Worm (Caenorhabditis elegans) whole organism, midembryonic: Measurements from ENCODE around the gene srab-24.

ENCODE experiments used
- T22C8.4 ChIP-seq: fragments of 200-800 bp; sonication (Bioruptor generic); IDR thresholded peaks from 2 replicates; pipeline ENCODE4 v1.3.6; 2022; ENCODE audit warnings: missing genetic modification characterization, missing compliant biosample characterization
- cog-1 ChIP-seq: sonication (generic microtip); optimal IDR thresholded peaks from 2 replicates; lab custom pipeline; 2016; ENCODE audit warnings: missing genetic modification characterization, missing compliant biosample characterization
- flt-1 ChIP-seq: fragments of 200-800 bp; sonication (Bioruptor generic); IDR thresholded peaks from 2 replicates; pipeline ENCODE4 v1.3.6; 2022; ENCODE audit warnings: missing genetic modification characterization, missing compliant biosample characterization
- klf-2 ChIP-seq: fragments of 200-800 bp; sonication (Bioruptor generic); conservative IDR thresholded peaks from 2 replicates; pipeline ENCODE4 v1.3.6; 2022; ENCODE audit warnings: missing genetic modification reagents, missing genetic modification characterization, missing compliant biosample characterization
- med-1 ChIP-seq: sonication (generic microtip); optimal IDR thresholded peaks from 2 replicates; lab custom pipeline; 2017; ENCODE audit warnings: missing genetic modification characterization, mild to moderate bottlenecking, missing compliant biosample characterization, antibody characterized with exemption, missing genetic modification reagents; ENCODE audit not compliant: insufficient read depth
- ref-1 ChIP-seq: fragments of 200-800 bp; sonication (Bioruptor generic); conservative IDR thresholded peaks from 2 replicates; pipeline ENCODE4 v1.3.6; 2022; ENCODE audit warnings: missing genetic modification reagents, missing genetic modification characterization, missing compliant biosample characterization
- tab-1 ChIP-seq: fragments of 200-800 bp; sonication (Bioruptor generic); IDR thresholded peaks from 2 replicates; pipeline ENCODE4 v1.3.6; 2022; ENCODE audit warnings: missing genetic modification characterization, missing compliant biosample characterization
- ztf-23 ChIP-seq: fragments of 200-800 bp; sonication (Bioruptor generic); IDR thresholded peaks from 2 replicates; pipeline ENCODE4 v1.3.6; 2022; ENCODE audit warnings: missing genetic modification reagents, missing genetic modification characterization, missing compliant biosample characterization
- ztf-29 ChIP-seq: fragments of 200-800 bp; sonication (Bioruptor generic); IDR thresholded peaks from 2 replicates; pipeline ENCODE4 v1.3.6; 2022; ENCODE audit warnings: missing genetic modification reagents, missing genetic modification characterization, missing compliant biosample characterization

srab-24 gene

DNA sequence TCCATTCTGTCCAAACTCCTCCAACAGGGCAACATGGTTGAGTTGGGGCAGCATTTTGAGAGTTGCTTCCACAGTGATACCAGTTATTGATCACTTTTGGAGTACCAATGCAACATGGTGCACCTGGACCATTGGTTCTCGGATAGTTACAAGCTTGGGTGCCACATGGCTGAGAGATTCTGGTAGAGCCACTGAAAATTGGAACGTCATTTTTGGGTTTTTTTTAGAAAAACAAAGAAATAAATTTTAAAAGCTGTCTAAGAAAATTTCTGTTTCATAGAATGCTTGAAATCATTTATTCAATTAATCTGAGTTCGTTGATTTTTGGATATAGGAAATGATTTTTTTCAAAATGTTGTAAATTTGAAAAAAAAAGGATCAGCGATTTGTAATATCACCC is 22.9 kb downstream of the srab-24 start:
- TF ChIP-seq ref-1 (GFP tag; lab: Robert Waterston, UW), result no peak
- no peak for TF ChIP-seq flt-1 (GFP tag; lab: Robert Waterston, UW)
- no peak for TF ChIP-seq ztf-23 (GFP tag; lab: Robert Waterston, UW)
- TF ChIP-seq ztf-29 (GFP tag; lab: Robert Waterston, UW), result no peak
- TF ChIP-seq tab-1 (GFP tag; lab: Robert Waterston, UW), result no peak
- TF ChIP-seq med-1, result no peak
- TF ChIP-seq cog-1 (tag; lab: Kevin White, UChicago), result no peak
- TF ChIP-seq T22C8.4 (GFP tag; lab: Robert Waterston, UW), result no peak
- no peak for TF ChIP-seq klf-2 (GFP tag; lab: Robert Waterston, UW)

DNA sequence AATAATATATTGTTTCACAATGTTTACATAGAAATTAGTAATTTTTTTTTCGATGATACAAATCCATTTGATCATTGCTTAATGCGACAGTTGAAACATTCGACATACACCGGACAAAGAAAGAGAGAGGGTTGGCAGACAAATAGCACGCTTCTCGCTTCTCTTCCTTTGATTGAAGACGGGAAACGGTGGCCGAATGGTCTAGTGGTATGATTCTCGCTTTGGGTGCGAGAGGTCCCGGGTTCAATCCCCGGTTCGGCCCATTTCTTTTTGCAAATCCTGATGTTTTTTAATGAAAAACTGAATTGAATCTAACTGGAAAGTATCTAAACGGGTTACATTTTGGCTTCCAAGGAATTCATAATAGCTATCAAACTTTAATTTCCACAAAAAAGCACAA is 25.1 kb downstream of the srab-24 start:
- TF ChIP-seq ref-1 (GFP tag; lab: Robert Waterston, UW) (0 out of 2 replicates have a peak, but pooled peaks have one; percentile 37), flt-1 (GFP tag; lab: Robert Waterston, UW) (no peak), T22C8.4 (GFP tag; lab: Robert Waterston, UW) (no peak), ztf-23 (GFP tag; lab: Robert Waterston, UW) (peak; percentile 71), klf-2 (GFP tag; lab: Robert Waterston, UW) (0 out of 2 replicates have a peak, but pooled peaks have one; percentile 46), med-1 (no peak), tab-1 (GFP tag; lab: Robert Waterston, UW) (no peak; the same call in 1 of the 2 replicates), cog-1 (tag; lab: Kevin White, UChicago) (no peak), ztf-29 (GFP tag; lab: Robert Waterston, UW) (no peak)

DNA sequence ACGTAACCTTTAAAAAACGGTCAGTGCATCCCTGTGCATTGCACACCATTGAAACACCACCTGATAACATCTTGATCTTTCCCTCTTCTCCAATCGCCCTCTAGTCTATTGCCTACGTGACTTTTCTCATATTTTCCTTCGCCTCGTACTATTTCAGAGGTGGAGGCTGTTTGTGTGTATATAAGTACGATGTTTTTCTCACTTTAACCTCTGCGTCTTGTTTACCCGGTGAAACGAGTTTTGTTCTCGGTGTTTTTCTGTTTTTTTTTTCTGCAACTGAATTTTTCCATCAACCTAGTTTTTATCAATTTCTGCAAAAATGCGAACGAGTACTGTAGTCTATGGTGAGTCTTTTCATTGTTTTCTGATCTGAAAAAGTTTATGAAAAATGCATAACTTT is 30.3 kb downstream of the srab-24 start, which contains the start of gene sqrd-1:
TSS of gene sqrd-1 (plus strand) at position 158 of the 400 bp plus-strand sequence.
- 0 out of 2 replicates have a peak, but pooled peaks have one; percentile 14 for TF ChIP-seq flt-1 (GFP tag; lab: Robert Waterston, UW)
- TF ChIP-seq cog-1 (tag; lab: Kevin White, UChicago), result no peak
- no peak for TF ChIP-seq tab-1 (GFP tag; lab: Robert Waterston, UW)
- TF ChIP-seq ref-1 (GFP tag; lab: Robert Waterston, UW), result no peak
- TF ChIP-seq T22C8.4 (GFP tag; lab: Robert Waterston, UW), result no peak

DNA sequence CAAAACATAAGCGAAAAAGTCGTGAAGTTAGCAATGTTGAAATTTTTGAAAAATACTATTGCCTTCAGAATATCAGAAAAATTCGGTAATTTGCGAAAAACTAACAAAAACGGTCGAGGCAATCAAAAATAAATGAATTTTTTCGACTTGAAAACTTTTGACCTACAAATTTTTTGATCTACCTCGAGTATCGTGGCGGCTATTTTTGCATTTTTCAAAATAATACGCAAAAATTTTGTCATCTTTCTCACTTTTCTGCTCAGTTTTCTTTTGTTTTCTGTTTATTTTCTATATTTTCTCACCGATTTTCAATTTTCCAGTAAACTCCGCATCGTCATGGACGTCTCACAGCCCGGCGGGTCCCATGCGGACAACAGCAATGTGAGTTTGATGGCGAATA is 34.2 kb downstream of the srab-24 start:
- TF ChIP-seq ref-1 (GFP tag; lab: Robert Waterston, UW) (no peak), cog-1 (tag; lab: Kevin White, UChicago) (no peak), tab-1 (GFP tag; lab: Robert Waterston, UW) (no peak), ztf-23 (GFP tag; lab: Robert Waterston, UW) (no peak), klf-2 (GFP tag; lab: Robert Waterston, UW) (no peak), flt-1 (GFP tag; lab: Robert Waterston, UW) (no peak), ztf-29 (GFP tag; lab: Robert Waterston, UW) (no peak)

DNA sequence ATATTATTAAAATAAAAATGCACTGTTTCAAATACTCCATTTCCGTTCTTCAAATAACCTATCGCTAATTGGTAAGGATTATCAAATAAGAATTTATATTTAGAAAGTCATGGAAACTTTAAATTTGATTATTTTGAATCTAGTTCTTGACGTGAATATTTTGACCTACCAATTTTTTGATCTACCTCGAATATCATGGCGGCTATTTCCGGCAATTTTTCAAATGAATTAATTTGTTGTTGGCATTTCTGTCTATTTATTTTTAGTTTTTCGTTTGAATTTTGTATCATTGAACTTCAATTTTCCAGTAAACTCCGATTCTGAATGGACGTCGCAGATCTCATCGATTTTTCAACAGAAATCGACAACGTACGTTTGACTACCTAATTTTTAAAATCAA is 46.9 kb downstream of the srab-24 start, which contains the start of gene F02H6.3:
TSS of gene F02H6.3 (plus strand) at position 266 of the 400 bp plus-strand sequence.
- TF ChIP-seq ztf-29 (GFP tag; lab: Robert Waterston, UW) (no peak), tab-1 (GFP tag; lab: Robert Waterston, UW) (no peak), ref-1 (GFP tag; lab: Robert Waterston, UW) (no peak), med-1 (no peak)

DNA sequence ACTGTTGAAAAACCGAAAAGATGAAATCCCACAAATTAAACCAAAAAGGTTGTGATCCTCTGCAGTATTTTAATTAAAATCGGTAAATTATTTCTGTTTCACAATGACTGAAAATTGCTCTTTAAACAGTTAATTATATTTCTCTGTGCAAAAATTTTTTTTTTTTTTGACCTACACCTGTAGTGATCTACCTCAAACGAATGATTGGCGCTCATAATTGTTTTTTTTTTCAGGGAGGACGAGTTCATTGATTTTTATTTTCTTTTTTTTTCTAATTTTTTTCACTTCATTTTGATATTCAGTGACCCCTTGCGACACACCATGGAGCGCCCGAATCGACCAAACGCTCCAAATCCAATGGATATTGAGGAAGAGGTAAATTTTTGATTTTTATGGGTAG is 53.8 kb downstream of the srab-24 start, which contains the start of gene F02H6.2:
TSS of gene F02H6.2 (plus strand) at position 301 of the 400 bp plus-strand sequence.
- TF ChIP-seq klf-2 (GFP tag; lab: Robert Waterston, UW) (no peak), cog-1 (tag; lab: Kevin White, UChicago) (no peak), ref-1 (GFP tag; lab: Robert Waterston, UW) (no peak), T22C8.4 (GFP tag; lab: Robert Waterston, UW) (no peak), med-1 (no peak), ztf-29 (GFP tag; lab: Robert Waterston, UW) (no peak), flt-1 (GFP tag; lab: Robert Waterston, UW) (no peak), ztf-23 (GFP tag; lab: Robert Waterston, UW) (no peak), tab-1 (GFP tag; lab: Robert Waterston, UW) (no peak)
